Fruit fly (Drosophila melanogaster): ENCODE results near the gene Ir62a.

The Ir62a gene

DNA sequence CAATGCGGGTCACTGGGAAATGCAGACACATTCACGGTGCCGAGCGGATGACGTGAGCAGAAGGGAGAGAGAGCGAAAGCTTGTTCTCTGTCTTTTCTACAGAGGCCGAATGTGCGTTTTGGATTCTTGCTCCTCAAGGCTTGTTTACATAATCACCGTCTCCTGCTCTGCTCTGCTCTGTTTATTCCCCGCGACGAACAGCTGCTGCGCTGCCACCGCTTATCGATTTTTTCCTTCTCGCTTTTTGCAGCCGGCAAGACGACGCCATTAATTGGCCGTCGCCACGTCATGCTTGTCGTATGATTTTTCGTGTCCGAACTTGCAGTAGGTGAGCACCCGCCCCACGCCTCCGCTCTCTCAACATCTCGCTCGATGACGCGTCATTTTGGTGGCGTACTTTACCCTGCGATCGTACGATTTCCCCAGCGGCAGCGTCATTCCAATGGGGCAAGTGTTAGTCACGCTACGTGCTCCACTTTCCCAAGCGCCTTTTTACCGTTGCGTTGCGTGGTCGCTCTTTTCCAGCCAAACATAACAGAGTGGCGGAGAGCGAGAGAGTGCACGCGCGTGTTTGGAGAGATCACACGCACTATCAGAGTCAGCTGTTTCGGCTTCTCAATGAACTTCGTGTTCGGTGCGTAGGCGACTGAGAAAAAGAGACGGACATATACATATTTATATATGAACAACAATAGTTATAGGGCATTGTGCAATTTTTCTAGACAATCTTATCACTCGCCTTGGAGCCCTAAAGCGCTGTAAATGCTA lies 15.5 kb upstream of the Ir62a start (continued):
- TF ChIP-seq CG6254 (GFP tag; optimal IDR thresholded peaks at IDR 0.05) (peak; percentile 15), CG10543 (GFP tag; optimal IDR thresholded peaks at IDR 0.05) (peak; percentile 50), CG31224 (GFP tag; IDR thresholded peaks at IDR 0.05) (no peak), sqz (GFP tag; optimal IDR thresholded peaks at IDR 0.05) (no peak), lab (GFP tag; optimal IDR thresholded peaks at IDR 0.05) (peak; percentile 31), scrt (GFP tag; optimal IDR thresholded peaks at IDR 0.05) (no peak), CG10979 (tag; optimal IDR thresholded peaks at IDR 0.05) (peak; percentile 19), CG1603 (tag; optimal IDR thresholded peaks at IDR 0.05) (no peak), Nf-YA (GFP tag; IDR thresholded peaks at IDR 0.05) (no peak), lola (GFP tag; optimal IDR thresholded peaks at IDR 0.05) (no peak), sens-2 (GFP tag; IDR thresholded peaks at IDR 0.05) (0 out of 2 replicates have a peak, but pooled peaks have one; percentile 5), Pdp1 (GFP tag; optimal IDR thresholded peaks at IDR 0.05) (peak in 1 of 2 experiments; percentile 93), onecut (GFP tag; IDR thresholded peaks at IDR 0.05) (peak; percentile 98), gsb-n (tag; optimal IDR thresholded peaks at IDR 0.05) (peak; percentile 60), CG4404 (GFP tag; IDR thresholded peaks at IDR 0.05) (no peak), unc-4 (GFP tag; IDR thresholded peaks at IDR 0.05; ENCODE audit: partially characterized antibody) (no peak), CkIIα-i1 (GFP tag; IDR thresholded peaks at IDR 0.05) (no peak), shn (GFP tag; optimal IDR thresholded peaks at IDR 0.05) (peak; percentile 42), sna (GFP tag; IDR thresholded peaks at IDR 0.05; ENCODE audit: partially characterized antibody) (peak; percentile 40), grau (tag; optimal IDR thresholded peaks at IDR 0.05) (no peak), CG15479 (GFP tag; optimal IDR thresholded peaks at IDR 0.05) (peak; percentile 52), CG1832 (GFP tag; optimal IDR thresholded peaks at IDR 0.05) (peak; percentile 11), Lpt (GFP tag; optimal IDR thresholded peaks at IDR 0.05) (no peak), cwo (GFP tag; optimal IDR thresholded peaks at IDR 0.05) (peak; percentile 76), ttk (GFP tag; IDR thresholded peaks at IDR 0.05) (peak; percentile 19; the same call in 1 of the 2 replicates), eyg (GFP tag; optimal IDR thresholded peaks at IDR 0.05) (no peak), H15 (GFP tag; IDR thresholded peaks at IDR 0.05) (no peak), YL-1 (GFP tag; optimal IDR thresholded peaks at IDR 0.05) (peak; percentile 35), CG2712 (tag; optimal IDR thresholded peaks at IDR 0.05) (peak; percentile 21), CG1792 (GFP tag; optimal IDR thresholded peaks at IDR 0.05) (peak; percentile 12), lbe (GFP tag; optimal IDR thresholded peaks at IDR 0.05) (peak; percentile 12), ara (GFP tag; IDR thresholded peaks at IDR 0.05) (peak; percentile 36; the same call in 1 of the 2 replicates), jumu (GFP tag; optimal IDR thresholded peaks at IDR 0.05) (peak; percentile 9), vnd (GFP tag; IDR thresholded peaks at IDR 0.05; ENCODE audit: partially characterized antibody) (no peak), CG9437 (GFP tag; optimal IDR thresholded peaks at IDR 0.05) (peak; percentile 84), CG17802 (tag; optimal IDR thresholded peaks at IDR 0.05) (no peak), ci (GFP tag; IDR thresholded peaks at IDR 0.05) (peak; percentile 36; the same call in 1 of the 3 replicates), CG31388 (GFP tag; optimal IDR thresholded peaks at IDR 0.05) (no peak), pnt (GFP tag; optimal IDR thresholded peaks at IDR 0.05) (no peak), CG7987 (GFP tag; optimal IDR thresholded peaks at IDR 0.05) (peak; percentile 43), Lim3 (GFP tag; IDR thresholded peaks at IDR 0.05) (no peak), CG30403 (GFP tag; optimal IDR thresholded peaks at IDR 0.05) (no peak), CG8944 (GFP tag; optimal IDR thresholded peaks at IDR 0.05) (no peak), CG5180 (GFP tag; optimal IDR thresholded peaks at IDR 0.05) (peak; percentile 14), phol (tag; optimal IDR thresholded peaks at IDR 0.05) (peak; percentile 68), Poxn (GFP tag; IDR thresholded peaks at IDR 0.05) (no peak), CG2129 (GFP tag; IDR thresholded peaks at IDR 0.05; ENCODE audit: partially characterized antibody) (no peak), CG6813 (GFP tag; optimal IDR thresholded peaks at IDR 0.05) (peak; percentile 18)
